Worm (Caenorhabditis elegans): ENCODE measurements around the gene grl-30.
"Not testable (repeated sequence)": the region's sequence is repeated elsewhere in the genome, so short reads cannot be mapped to it uniquely, and the experiment has no call there.

ce11 chrV:3559704-3560103 lies 3.6 kb downstream of the grl-30 start:
- not testable (repeated sequence) for TF ChIP-seq hmg-1.2 (GFP tag; IDR thresholded peaks at IDR 0.05); lin-40 (tag; optimal IDR thresholded peaks at IDR 0.05); pbrm-1 (GFP tag; IDR thresholded peaks at IDR 0.05); Y79H2A.3 (GFP tag; conservative IDR thresholded peaks at IDR 0.05); ekl-4 (GFP tag; IDR thresholded peaks at IDR 0.05)
